Worm (Caenorhabditis elegans): ENCODE data around the gene Y7A5A.5.

Y7A5A.5 gene

ce11 chrX:15804072-15804471, 17.4 kb upstream of the Y7A5A.5 start, which contains the start of gene Y7A5A.7:
Gene Y7A5A.7 (minus strand): TSS chrX:15804172.
- TF ChIP-seq tbx-37 (GFP tag; conservative IDR thresholded peaks at IDR 0.05) (no peak), B0310.2 (tag; optimal IDR thresholded peaks at IDR 0.05) (no peak), F13C5.2 (tag; optimal IDR thresholded peaks at IDR 0.05) (no peak), hmbx-1 (tag; optimal IDR thresholded peaks at IDR 0.05) (no peak), ceh-36 (tag; optimal IDR thresholded peaks at IDR 0.05) (no peak), tbx-11 (GFP tag; IDR thresholded peaks at IDR 0.05) (no peak), scrt-1 (GFP tag; IDR thresholded peaks at IDR 0.05) (no peak), sea-1 (GFP tag; conservative IDR thresholded peaks at IDR 0.05) (no peak), ets-7 (tag; optimal IDR thresholded peaks at IDR 0.05) (no peak), flt-1 (GFP tag; IDR thresholded peaks at IDR 0.05) (no peak), hmg-4 (GFP tag; optimal IDR thresholded peaks at IDR 0.05) (no peak)

ce11 chrX:15801827-15802226, 15.2 kb upstream of the Y7A5A.5 start:
- TF ChIP-seq pes-1 (GFP tag; IDR thresholded peaks at IDR 0.05) = no peak
- TF ChIP-seq sea-1 (GFP tag; conservative IDR thresholded peaks at IDR 0.05) = no peak
- no peak for TF ChIP-seq scrt-1 (GFP tag; IDR thresholded peaks at IDR 0.05)
- TF ChIP-seq ceh-36 (tag; optimal IDR thresholded peaks at IDR 0.05) = no peak
- TF ChIP-seq ceh-13 (GFP tag; optimal IDR thresholded peaks at IDR 0.05) = no peak
- no peak for TF ChIP-seq aly-1 (tag; optimal IDR thresholded peaks at IDR 0.05)
- no peak for TF ChIP-seq hmg-4 (GFP tag; optimal IDR thresholded peaks at IDR 0.05)
- TF ChIP-seq hmbx-1 (tag; optimal IDR thresholded peaks at IDR 0.05) = no peak
- no peak for TF ChIP-seq tbx-11 (GFP tag; IDR thresholded peaks at IDR 0.05)
- TF ChIP-seq F13C5.2 (tag; optimal IDR thresholded peaks at IDR 0.05) = no peak
- no peak for TF ChIP-seq tbx-37 (GFP tag; conservative IDR thresholded peaks at IDR 0.05)
- TF ChIP-seq tra-4 (tag; optimal IDR thresholded peaks at IDR 0.05) = no peak
- TF ChIP-seq flt-1 (GFP tag; IDR thresholded peaks at IDR 0.05) = no peak
- no peak for TF ChIP-seq B0310.2 (tag; optimal IDR thresholded peaks at IDR 0.05)
- no peak for TF ChIP-seq hnd-1 (tag; optimal IDR thresholded peaks at IDR 0.05)
- TF ChIP-seq ama-1 (optimal IDR thresholded peaks at IDR 0.05) = no peak
- TF ChIP-seq ets-7 (tag; optimal IDR thresholded peaks at IDR 0.05) = no peak

- TF ChIP-seq tbx-37 (GFP tag; conservative IDR thresholded peaks at IDR 0.05) (no peak), B0310.2 (tag; optimal IDR thresholded peaks at IDR 0.05) (no peak), ceh-13 (GFP tag; optimal IDR thresholded peaks at IDR 0.05) (no peak)
These were observed 13.0 kb upstream of the Y7A5A.5 start, which contains the start of gene Y7A5A.6 for ce11 chrX:15799595-15799994. Gene Y7A5A.6 (minus strand): TSS chrX:15799695.

- no peak for TF ChIP-seq flt-1 (GFP tag; IDR thresholded peaks at IDR 0.05)
- no peak for TF ChIP-seq scrt-1 (GFP tag; IDR thresholded peaks at IDR 0.05)
- no peak for TF ChIP-seq ets-7 (tag; optimal IDR thresholded peaks at IDR 0.05)
These were observed 10.0 kb upstream of the Y7A5A.5 start for ce11 chrX:15796633-15797032.

- TF ChIP-seq tbx-11 (GFP tag; IDR thresholded peaks at IDR 0.05) (no peak), ama-1 (optimal IDR thresholded peaks at IDR 0.05) (no peak), pes-1 (GFP tag; IDR thresholded peaks at IDR 0.05) (no peak), hmg-4 (GFP tag; optimal IDR thresholded peaks at IDR 0.05) (no peak), aly-1 (tag; optimal IDR thresholded peaks at IDR 0.05) (no peak), hmbx-1 (tag; optimal IDR thresholded peaks at IDR 0.05) (no peak), F13C5.2 (tag; optimal IDR thresholded peaks at IDR 0.05) (no peak), tbx-37 (GFP tag; conservative IDR thresholded peaks at IDR 0.05) (no peak), scrt-1 (GFP tag; IDR thresholded peaks at IDR 0.05) (no peak)
These were observed 8.4 kb upstream of the Y7A5A.5 start, which contains the start of gene Y7A5A.10 for ce11 chrX:15794977-15795376. Gene Y7A5A.10 (minus strand): TSS chrX:15795077.

ce11 chrX:15784570-15784969, 2.1 kb downstream of the Y7A5A.5 start, which contains the start of gene Y7A5A.3:
Gene Y7A5A.3 (minus strand): TSS chrX:15784670.
- TF ChIP-seq hmbx-1 (tag; optimal IDR thresholded peaks at IDR 0.05) = no peak
- no peak for TF ChIP-seq hnd-1 (tag; optimal IDR thresholded peaks at IDR 0.05)
- no peak for TF ChIP-seq sea-1 (GFP tag; conservative IDR thresholded peaks at IDR 0.05)
- TF ChIP-seq hmg-4 (GFP tag; optimal IDR thresholded peaks at IDR 0.05) = no peak
- TF ChIP-seq ama-1 (optimal IDR thresholded peaks at IDR 0.05) = no peak
- no peak for TF ChIP-seq scrt-1 (GFP tag; IDR thresholded peaks at IDR 0.05)
- no peak for TF ChIP-seq tbx-11 (GFP tag; IDR thresholded peaks at IDR 0.05)
- no peak for TF ChIP-seq tbx-37 (GFP tag; conservative IDR thresholded peaks at IDR 0.05)
- TF ChIP-seq B0310.2 (tag; optimal IDR thresholded peaks at IDR 0.05) = no peak
- no peak for TF ChIP-seq pes-1 (GFP tag; IDR thresholded peaks at IDR 0.05)

- TF ChIP-seq ceh-13 (GFP tag; optimal IDR thresholded peaks at IDR 0.05) (no peak), sea-1 (GFP tag; conservative IDR thresholded peaks at IDR 0.05) (no peak), pes-1 (GFP tag; IDR thresholded peaks at IDR 0.05) (no peak), hmbx-1 (tag; optimal IDR thresholded peaks at IDR 0.05) (no peak), aly-1 (tag; optimal IDR thresholded peaks at IDR 0.05) (no peak), tbx-11 (GFP tag; IDR thresholded peaks at IDR 0.05) (no peak), ama-1 (optimal IDR thresholded peaks at IDR 0.05) (no peak), tra-4 (tag; optimal IDR thresholded peaks at IDR 0.05) (no peak), hnd-1 (tag; optimal IDR thresholded peaks at IDR 0.05) (no peak), ets-7 (tag; optimal IDR thresholded peaks at IDR 0.05) (no peak), ceh-36 (tag; optimal IDR thresholded peaks at IDR 0.05) (no peak), F13C5.2 (tag; optimal IDR thresholded peaks at IDR 0.05) (no peak), scrt-1 (GFP tag; IDR thresholded peaks at IDR 0.05) (no peak), tbx-37 (GFP tag; conservative IDR thresholded peaks at IDR 0.05) (no peak), hmg-4 (GFP tag; optimal IDR thresholded peaks at IDR 0.05) (no peak), B0310.2 (tag; optimal IDR thresholded peaks at IDR 0.05) (no peak)
These were observed 4.6 kb downstream of the Y7A5A.5 start, which contains the start of gene Y7A5A.24 for ce11 chrX:15782027-15782426. Gene Y7A5A.24 (minus strand): TSS chrX:15782127.

ce11 chrX:15779503-15779902, 7.1 kb downstream of the Y7A5A.5 start:
- TF ChIP-seq tbx-11 (GFP tag; IDR thresholded peaks at IDR 0.05) (no peak), ets-7 (tag; optimal IDR thresholded peaks at IDR 0.05) (no peak), ama-1 (optimal IDR thresholded peaks at IDR 0.05) (no peak), flt-1 (GFP tag; IDR thresholded peaks at IDR 0.05) (no peak), hnd-1 (tag; optimal IDR thresholded peaks at IDR 0.05) (no peak), scrt-1 (GFP tag; IDR thresholded peaks at IDR 0.05) (no peak), pes-1 (GFP tag; IDR thresholded peaks at IDR 0.05) (no peak)
